Worm (Caenorhabditis elegans) whole organism, young adult: ENCODE results near the gene mnk-1.

Experiments
- B0019.2 ChIP-seq: fragments of 200-800 bp; sonication (Bioruptor generic); conservative IDR thresholded peaks from 2 replicates; pipeline ENCODE4 v1.3.6; 2022; ENCODE audit warnings: missing genetic modification reagents, missing genetic modification characterization, missing compliant biosample characterization
- B0035.1 ChIP-seq: sonication (generic microtip); optimal IDR thresholded peaks from 2 replicates; lab custom pipeline; 2016; ENCODE audit warnings: missing genetic modification characterization, mild to moderate bottlenecking, missing compliant biosample characterization, missing genotype, missing genetic modification reagents
- C17E4.6 ChIP-seq: fragments of 200-800 bp; sonication (Bioruptor generic); IDR thresholded peaks from 2 replicates; pipeline ENCODE4 v1.3.6; 2022; ENCODE audit warnings: missing genetic modification reagents, missing genetic modification characterization, missing compliant biosample characterization
- F55B11.4 ChIP-seq: sonication (generic microtip); optimal IDR thresholded peaks from 2 replicates; lab custom pipeline; 2016; ENCODE audit warnings: missing compliant biosample characterization, missing genetic modification characterization, borderline replicate concordance; ENCODE audit not compliant: insufficient read depth
- K11D2.4 ChIP-seq: fragments of 200-800 bp; sonication (Bioruptor generic); IDR thresholded peaks from 2 replicates; pipeline ENCODE4 v1.3.6; 2022; ENCODE audit warnings: missing genetic modification reagents, missing genetic modification characterization, missing compliant biosample characterization
- K12H6.12 ChIP-seq: fragments of 200-800 bp; sonication (Bioruptor generic); optimal IDR thresholded peaks from 2 replicates; lab custom pipeline; 2018; ENCODE audit warnings: mild to moderate bottlenecking, missing genetic modification characterization, missing compliant biosample characterization
- Y56A3A.18 ChIP-seq: fragments of 200-800 bp; sonication (Bioruptor generic); IDR thresholded peaks from 2 replicates; pipeline ENCODE4 v1.3.6; 2022; ENCODE audit warnings: missing genetic modification reagents, missing genetic modification characterization, missing compliant biosample characterization
- Y67H2A.10 ChIP-seq: fragments of 200-800 bp; sonication (Bioruptor generic); conservative IDR thresholded peaks from 2 replicates; pipeline ENCODE4 v1.3.6; 2022; ENCODE audit warnings: missing genetic modification reagents, missing genetic modification characterization, missing compliant biosample characterization
- Y79H2A.3 ChIP-seq: fragments of 200-800 bp; sonication (Bioruptor generic); conservative IDR thresholded peaks from 2 replicates; pipeline ENCODE4 v1.3.6; 2022; ENCODE audit warnings: missing genetic modification reagents, missing genetic modification characterization, missing compliant biosample characterization
- ZK185.1 ChIP-seq: sonication (generic microtip); optimal IDR thresholded peaks from 2 replicates; lab custom pipeline; 2016; ENCODE audit warnings: mild to moderate bottlenecking, missing genetic modification characterization, missing compliant biosample characterization; ENCODE audit not compliant: poor library complexity, severe bottlenecking
- attf-5 ChIP-seq: fragments of 200-800 bp; sonication (Bioruptor generic); optimal IDR thresholded peaks from 2 replicates; lab custom pipeline; 2018; ENCODE audit warnings: mild to moderate bottlenecking, missing genetic modification characterization, missing compliant biosample characterization
- ccch-3 ChIP-seq: fragments of 200-800 bp; sonication (Bioruptor generic); optimal IDR thresholded peaks from 2 replicates; lab custom pipeline; 2018; ENCODE audit warnings: mild to moderate bottlenecking, missing genetic modification characterization, missing compliant biosample characterization
- ceh-100 ChIP-seq: fragments of 200-800 bp; sonication (Bioruptor generic); IDR thresholded peaks from 2 replicates; pipeline ENCODE4 v1.3.6; 2022; ENCODE audit warnings: missing genetic modification reagents, missing genetic modification characterization, missing compliant biosample characterization
- ceh-40 ChIP-seq: fragments of 200-800 bp; sonication (Bioruptor generic); IDR thresholded peaks from 2 replicates; pipeline ENCODE4 v1.3.6; 2022; ENCODE audit warnings: missing genetic modification characterization, missing compliant biosample characterization
- die-1 ChIP-seq: sonication (generic microtip); optimal IDR thresholded peaks from 2 replicates; lab custom pipeline; 2016; ENCODE audit warnings: missing genotype, mild to moderate bottlenecking, missing genetic modification characterization, missing compliant biosample characterization
- dox-1 ChIP-seq: fragments of 200-800 bp; sonication (Bioruptor generic); IDR thresholded peaks from 2 replicates; pipeline ENCODE4 v1.3.6; 2022; ENCODE audit warnings: missing genetic modification reagents, missing genetic modification characterization, missing compliant biosample characterization
- egl-18 ChIP-seq: fragments of 200-800 bp; sonication (Bioruptor generic); IDR thresholded peaks from 2 replicates; pipeline ENCODE4 v1.3.6; 2022; ENCODE audit warnings: missing genetic modification reagents, missing genetic modification characterization, missing compliant biosample characterization
- egrh-3 ChIP-seq: fragments of 200-800 bp; sonication (Bioruptor generic); IDR thresholded peaks from 2 replicates; pipeline ENCODE4 v1.3.6; 2022; ENCODE audit warnings: missing genetic modification reagents, missing genetic modification characterization, missing compliant biosample characterization
- him-1 ChIP-seq: sonication (generic microtip); optimal IDR thresholded peaks from 2 replicates; lab custom pipeline; 2016; ENCODE audit warnings: missing genotype, missing genetic modification reagents, missing genetic modification characterization, missing compliant biosample characterization
- hlh-26 ChIP-seq: fragments of 200-800 bp; sonication (Bioruptor generic); conservative IDR thresholded peaks from 2 replicates; pipeline ENCODE4 v1.3.6; 2022; ENCODE audit warnings: missing genetic modification reagents, missing genetic modification characterization, missing compliant biosample characterization
- hsf-1 ChIP-seq: fragments of 200-800 bp; sonication (Bioruptor generic); IDR thresholded peaks from 2 replicates; pipeline ENCODE4 v1.3.6; 2022; ENCODE audit warnings: missing genetic modification reagents, missing genetic modification characterization, missing compliant biosample characterization
- let-526 ChIP-seq: fragments of 200-800 bp; sonication (Bioruptor generic); IDR thresholded peaks from 2 replicates; pipeline ENCODE4 v1.3.6; 2022; ENCODE audit warnings: missing genetic modification reagents, missing genetic modification characterization, missing compliant biosample characterization
- lin-40 ChIP-seq: sonication (generic microtip); optimal IDR thresholded peaks from 2 replicates; lab custom pipeline; 2016; ENCODE audit warnings: missing genetic modification characterization, mild to moderate bottlenecking, missing compliant biosample characterization, missing genotype, missing genetic modification reagents
- madf-10 ChIP-seq: sonication (generic microtip); optimal IDR thresholded peaks from 2 replicates; lab custom pipeline; 2016; ENCODE audit warnings: mild to moderate bottlenecking, missing genetic modification characterization, missing compliant biosample characterization
- madf-6 ChIP-seq: fragments of 200-800 bp; sonication (Bioruptor generic); IDR thresholded peaks from 2 replicates; pipeline ENCODE4 v1.3.6; 2022; ENCODE audit warnings: missing genetic modification reagents, missing genetic modification characterization, missing compliant biosample characterization
- mel-28 ChIP-seq: sonication (generic microtip); optimal IDR thresholded peaks from 2 replicates; lab custom pipeline; 2016; ENCODE audit warnings: borderline replicate concordance, mild to moderate bottlenecking, missing genetic modification characterization, missing compliant biosample characterization
- mes-4 ChIP-seq: sonication (generic microtip); optimal IDR thresholded peaks from 2 replicates; lab custom pipeline; 2016; ENCODE audit warnings: missing genotype, missing genetic modification characterization, missing compliant biosample characterization
- mxl-1 ChIP-seq: sonication (generic microtip); optimal IDR thresholded peaks from 2 replicates; lab custom pipeline; 2016; ENCODE audit warnings: missing genetic modification characterization, missing compliant biosample characterization
- nfya-1 ChIP-seq: sonication (generic microtip); optimal IDR thresholded peaks from 2 replicates; lab custom pipeline; 2017; ENCODE audit warnings: antibody characterized with exemption, missing compliant biosample characterization, missing genetic modification characterization, borderline replicate concordance; ENCODE audit not compliant: insufficient read depth
- nfya-2 ChIP-seq: fragments of 200-800 bp; sonication (Bioruptor generic); IDR thresholded peaks from 2 replicates; pipeline ENCODE4 v1.3.6; 2022; ENCODE audit warnings: missing genetic modification reagents, missing genetic modification characterization, missing compliant biosample characterization
- nfyb-1 ChIP-seq: fragments of 200-800 bp; sonication (Bioruptor generic); IDR thresholded peaks from 2 replicates; pipeline ENCODE4 v1.3.6; 2022; ENCODE audit warnings: missing genetic modification reagents, missing genetic modification characterization, missing compliant biosample characterization
- nhr-27 ChIP-seq: fragments of 200-800 bp; sonication (Bioruptor generic); optimal IDR thresholded peaks from 2 replicates; lab custom pipeline; 2018; ENCODE audit warnings: mild to moderate bottlenecking, missing genetic modification characterization, moderate library complexity, missing compliant biosample characterization
- nhr-90 ChIP-seq: sonication (generic microtip); optimal IDR thresholded peaks from 2 replicates; lab custom pipeline; 2016; ENCODE audit warnings: missing genotype, mild to moderate bottlenecking, missing genetic modification characterization, missing compliant biosample characterization
- pbrm-1 ChIP-seq: fragments of 200-800 bp; sonication (Bioruptor generic); IDR thresholded peaks from 2 replicates; pipeline ENCODE4 v1.3.6; 2022; ENCODE audit warnings: missing genetic modification reagents, missing genetic modification characterization, missing compliant biosample characterization
- pha-4 ChIP-seq: fragments of 150-350 bp; sonication (generic microtip); optimal IDR thresholded peaks from 2 replicates; lab custom pipeline; 2014; ENCODE audit warnings: missing biosample characterization, missing genetic modification reagents, missing genetic modification characterization
- rpc-1 ChIP-seq, 2 experiments: fragments of 150-350 bp in 1 of 2; sonication (generic microtip) in 1 of 2; optimal IDR thresholded peaks; 2 replicates each; lab custom pipeline; 2014 to 2018; ENCODE audit warnings: missing biosample characterization in 1 of 2, missing genetic modification characterization in 1 of 2, missing genetic modification reagents in 1 of 2, missing genotype in 1 of 2
- sdz-38 ChIP-seq: sonication (generic microtip); optimal IDR thresholded peaks from 2 replicates; lab custom pipeline; 2016; ENCODE audit warnings: missing genotype, missing genetic modification characterization, missing compliant biosample characterization
- sea-2 ChIP-seq: fragments of 200-800 bp; sonication (Bioruptor generic); IDR thresholded peaks from 2 replicates; pipeline ENCODE4 v1.3.6; 2022; ENCODE audit warnings: missing genetic modification characterization, missing compliant biosample characterization
- snpc-4 ChIP-seq, 5 experiments: fragments of 150-350 bp in 1 of 5; sonication (generic microtip) in 4 of 5; optimal IDR thresholded peaks; 2 replicates each; lab custom pipeline; 2014 to 2018; ENCODE audit warnings: missing genetic modification characterization in 5 of 5, missing biosample characterization in 3 of 5, antibody characterized with exemption in 2 of 5, mild to moderate bottlenecking in 2 of 5, missing compliant biosample characterization in 2 of 5, missing genotype in 2 of 5, moderate library complexity in 2 of 5, missing genetic modification reagents in 1 of 5
- sptf-2 ChIP-seq: fragments of 200-800 bp; sonication (Bioruptor generic); optimal IDR thresholded peaks from 2 replicates; lab custom pipeline; 2018; ENCODE audit warnings: mild to moderate bottlenecking, missing genetic modification characterization, missing compliant biosample characterization
- tbx-9 ChIP-seq: sonication (generic microtip); optimal IDR thresholded peaks from 2 replicates; lab custom pipeline; 2016; ENCODE audit warnings: borderline replicate concordance, missing genetic modification characterization, inconsistent platforms, missing compliant biosample characterization
- xnd-1 ChIP-seq: sonication (generic microtip); optimal IDR thresholded peaks from 2 replicates; lab custom pipeline; 2016; ENCODE audit warnings: missing genotype, missing genetic modification reagents, missing genetic modification characterization, missing compliant biosample characterization
- ztf-22 ChIP-seq: fragments of 200-800 bp; sonication (Bioruptor generic); optimal IDR thresholded peaks from 2 replicates; lab custom pipeline; 2018; ENCODE audit warnings: mild to moderate bottlenecking, missing genetic modification characterization, moderate library complexity, missing compliant biosample characterization

Gene mnk-1

DNA sequence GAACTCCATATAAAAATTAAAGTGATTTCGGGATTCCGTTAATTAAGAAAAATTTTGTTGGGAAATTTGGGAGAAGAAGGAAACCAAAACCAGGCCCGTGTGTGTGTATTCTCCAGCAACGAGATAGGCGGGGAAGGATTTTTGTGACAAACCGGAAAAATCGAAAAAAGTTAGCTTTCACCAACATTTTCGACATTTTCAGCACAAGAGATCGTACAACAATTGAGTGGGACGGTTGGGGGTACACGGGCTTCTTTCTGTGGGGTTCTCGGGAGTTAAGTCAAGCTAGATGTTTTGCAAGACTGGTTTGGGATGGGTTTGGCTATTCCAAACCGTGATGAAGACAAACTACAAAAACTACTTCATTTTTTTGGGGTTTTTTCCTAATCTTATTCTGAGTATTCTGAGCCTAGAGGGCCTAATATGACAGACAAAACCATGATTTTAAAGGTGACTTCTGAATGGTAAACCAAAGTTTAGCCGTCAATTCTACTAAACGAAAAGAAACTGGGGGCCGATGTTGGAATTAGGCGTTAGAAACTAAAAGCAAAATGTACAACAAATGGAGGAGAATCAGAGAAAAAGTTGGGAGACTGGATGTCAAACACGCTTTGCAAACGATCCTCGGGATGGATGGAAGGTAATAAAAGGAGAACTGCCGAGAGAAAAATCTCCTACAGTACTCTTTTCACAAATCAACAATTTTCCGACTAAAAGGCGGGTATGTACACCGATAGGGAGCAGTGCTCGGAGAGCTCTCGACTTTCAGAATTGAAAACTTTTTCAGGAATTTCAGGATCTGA is 12.0 kb downstream of the mnk-1 start (continued):
- TF ChIP-seq B0035.1 (tag; lab: Kevin White, UChicago): no peak
- peak; percentile 63 for TF ChIP-seq mel-28 (tag; lab: Kevin White, UChicago)
- peak; percentile 13; the same call in 1 of the 2 replicates for TF ChIP-seq dox-1 (GFP tag; lab: Robert Waterston, UW)
- TF ChIP-seq pbrm-1 (GFP tag; lab: Robert Waterston, UW): peak; percentile 33; the same call in 1 of the 2 replicates
- TF ChIP-seq nhr-27 (tag; lab: Kevin White, UChicago): peak; percentile 9
- TF ChIP-seq nfyb-1: peak; percentile 75
- TF ChIP-seq hsf-1 (GFP tag; lab: Robert Waterston, UW): peak; percentile 57
- TF ChIP-seq nhr-90: no peak
- no peak for TF ChIP-seq rpc-1 (optimal IDR thresholded peaks at IDR 0.05; lab: Kevin White, UChicago)
- no peak for TF ChIP-seq rpc-1 (tag; optimal IDR thresholded peaks at IDR 0.05; lab: Kevin White, UChicago)
- TF ChIP-seq mes-4 (tag; lab: Kevin White, UChicago): no peak
- TF ChIP-seq C17E4.6: no peak
- TF ChIP-seq ceh-100: no peak
- TF ChIP-seq madf-10: no peak

DNA sequence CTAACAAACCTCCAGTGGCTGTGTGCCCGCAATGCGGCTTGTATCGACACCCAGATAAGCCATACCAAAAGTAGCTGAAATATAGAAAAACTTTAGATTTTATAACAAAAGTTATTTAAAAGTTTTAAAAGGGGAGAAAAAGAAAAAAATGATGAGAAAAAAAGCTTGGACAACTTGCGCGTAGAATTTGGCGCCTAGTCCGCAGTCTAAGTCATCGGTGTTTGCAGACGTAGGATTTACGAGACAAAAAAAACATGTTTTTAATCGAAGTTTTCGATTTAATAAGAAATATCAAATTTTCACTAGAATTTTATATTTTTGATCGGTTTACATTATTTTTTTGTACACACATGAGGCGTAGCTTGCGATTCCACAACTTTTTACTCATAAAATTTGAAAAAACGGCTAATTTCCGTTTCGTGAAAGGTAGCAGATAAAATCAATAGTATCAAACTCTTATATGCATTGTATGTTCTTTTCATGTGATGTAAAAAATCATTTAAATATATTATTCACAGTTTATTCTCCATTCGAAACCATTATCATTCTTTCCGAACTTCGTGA is 12.8 kb downstream of the mnk-1 start, which contains the start of gene pro-1:
pro-1 (minus strand) TSS at position 74 of the 564 bp plus-strand sequence.
- TF ChIP-seq nhr-27 (tag; lab: Kevin White, UChicago) (peak; percentile 12), mxl-1 (tag; lab: Kevin White, UChicago) (no peak), sea-2 (GFP tag; lab: Robert Waterston, UW) (0 out of 2 replicates have a peak, but pooled peaks have one; percentile 9), sdz-38 (tag; lab: Kevin White, UChicago) (no peak), Y79H2A.3 (0 out of 2 replicates have a peak, but pooled peaks have one; percentile 7), let-526 (GFP tag; lab: Robert Waterston, UW) (peak; percentile 84), hsf-1 (GFP tag; lab: Robert Waterston, UW) (peak; percentile 48), ztf-22 (GFP tag; lab: Kevin White, UChicago) (peak; percentile 47), attf-5 (GFP tag; lab: Kevin White, UChicago) (peak; percentile 91), madf-6 (GFP tag; lab: Robert Waterston, UW) (peak; percentile 79), ceh-100 (peak; percentile 66), snpc-4 (GFP tag; optimal IDR thresholded peaks at IDR 0.05; lab: Kevin White, UChicago) (no peak), snpc-4 (tag; optimal IDR thresholded peaks at IDR 0.05; lab: Kevin White, UChicago) (peak in 2 of 4 experiments; percentile 58 to 67), B0019.2 (GFP tag; lab: Robert Waterston, UW) (no peak; the same call in 1 of the 2 replicates), pha-4 (tag; lab: Kevin White, UChicago) (peak; percentile 67), ceh-40 (peak; percentile 80), F55B11.4 (tag; lab: Kevin White, UChicago) (no peak), ccch-3 (GFP tag; lab: Kevin White, UChicago) (peak; percentile 15), nfyb-1 (peak; percentile 98), tbx-9 (tag; lab: Kevin White, UChicago) (peak; percentile 5), lin-40 (tag; lab: Kevin White, UChicago) (peak; percentile 85), Y67H2A.10 (GFP tag; lab: Robert Waterston, UW) (peak; percentile 82), K12H6.12 (peak; percentile 65), xnd-1 (tag; lab: Kevin White, UChicago) (no peak), Y56A3A.18 (peak; percentile 92; the same call in 1 of the 2 replicates), die-1 (tag; lab: Kevin White, UChicago) (no peak), egl-18 (GFP tag; lab: Robert Waterston, UW) (no peak), madf-10 (peak; percentile 31), ZK185.1 (tag; lab: Kevin White, UChicago) (peak; percentile 90), K11D2.4 (GFP tag; lab: Robert Waterston, UW) (peak; percentile 86), nfya-1 (tag; lab: Kevin White, UChicago) (no peak), him-1 (no peak), sptf-2 (no peak), hlh-26 (GFP tag; lab: Robert Waterston, UW) (no peak), egrh-3 (GFP tag; lab: Robert Waterston, UW) (no peak), nfya-2 (GFP tag; lab: Robert Waterston, UW) (no peak)
